Worm (Caenorhabditis elegans) whole organism, early embryonic: ENCODE results near the gene hsp-110.

Experiments
- scrt-1 ChIP-seq: fragments of 200-800 bp; sonication (Bioruptor generic); IDR thresholded peaks from 2 replicates; pipeline ENCODE4 v1.3.6; 2022; ENCODE audit warnings: missing genetic modification characterization, missing compliant biosample characterization
- tbx-11 ChIP-seq: fragments of 200-800 bp; sonication (Bioruptor generic); IDR thresholded peaks from 2 replicates; pipeline ENCODE4 v1.3.6; 2022; ENCODE audit warnings: missing genetic modification characterization, missing compliant biosample characterization

DNA sequence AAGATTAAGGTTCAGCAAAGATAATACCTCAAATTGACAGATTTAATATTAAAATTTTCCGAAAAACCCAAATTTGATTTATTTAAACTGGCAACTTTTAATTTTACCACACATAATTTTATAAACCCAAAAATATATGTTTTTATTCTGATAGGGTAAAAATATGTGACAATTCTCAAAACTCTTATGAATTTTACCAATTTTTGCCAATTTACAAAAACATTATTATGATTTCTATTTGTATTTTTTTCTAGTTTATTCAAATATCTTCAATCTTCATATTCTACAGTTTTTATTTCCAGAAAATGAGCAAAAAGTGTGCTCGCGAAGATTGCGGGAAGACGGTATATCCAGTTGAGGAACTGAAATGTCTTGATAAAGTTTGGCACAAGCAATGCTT is 37.1 kb upstream of the hsp-110 start, which contains the start of gene F42H10.3:
- no peak for TF ChIP-seq tbx-11
- TF ChIP-seq scrt-1 (GFP tag; lab: Robert Waterston, UW), result no peak
